Worm (Caenorhabditis elegans): Measurements from ENCODE around the gene srt-11.

DNA sequence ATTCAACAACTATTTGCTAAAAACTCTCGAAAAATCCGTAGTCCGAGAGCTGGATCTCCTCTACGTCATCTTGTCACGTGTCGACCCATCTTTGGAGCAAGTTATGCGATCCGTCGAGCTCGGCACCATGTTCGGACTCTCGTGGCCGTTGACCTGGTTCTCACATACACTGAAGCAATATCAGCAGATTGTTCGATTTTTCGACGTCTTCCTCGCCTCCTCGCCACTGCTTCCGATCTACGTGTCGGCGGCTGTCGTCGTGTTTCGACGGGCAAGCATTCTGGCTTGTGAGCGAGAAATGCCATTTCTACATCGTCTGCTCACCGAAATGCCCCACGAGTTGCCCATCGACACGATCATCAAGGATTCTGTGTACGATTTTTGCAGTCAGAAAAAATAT, 6.4 kb upstream of the srt-11 start:
- TF ChIP-seq sea-2 (GFP tag; IDR thresholded peaks at IDR 0.05) = no peak
- no peak for TF ChIP-seq nfya-2 (GFP tag; IDR thresholded peaks at IDR 0.05)
- no peak for TF ChIP-seq Y95B8A.8 (GFP tag; IDR thresholded peaks at IDR 0.05)
- no peak for TF ChIP-seq egl-18 (GFP tag; IDR thresholded peaks at IDR 0.05)
- no peak for TF ChIP-seq pha-4 (tag; optimal IDR thresholded peaks at IDR 0.05)
- TF ChIP-seq unc-62 (GFP tag; optimal IDR thresholded peaks at IDR 0.05) = no peak
- TF ChIP-seq K12H6.12 (tag; optimal IDR thresholded peaks at IDR 0.05) = no peak
- TF ChIP-seq ama-1 (optimal IDR thresholded peaks at IDR 0.05) = no peak
- no peak for TF ChIP-seq ama-1 (GFP tag; optimal IDR thresholded peaks at IDR 0.05)
- TF ChIP-seq lsl-1 (GFP tag; optimal IDR thresholded peaks at IDR 0.05) = no peak
- TF ChIP-seq F22D6.2 (tag; optimal IDR thresholded peaks at IDR 0.05) = no peak
- no peak for TF ChIP-seq B0019.2 (GFP tag; conservative IDR thresholded peaks at IDR 0.05)
- no peak for TF ChIP-seq lin-54 (GFP tag; optimal IDR thresholded peaks at IDR 0.05)
- TF ChIP-seq ceh-91 (GFP tag; IDR thresholded peaks at IDR 0.05) = no peak
- TF ChIP-seq Y53G8AR.9 (GFP tag; conservative IDR thresholded peaks at IDR 0.05) = no peak

Measured in whole organism, young adult.